Fruit fly (Drosophila melanogaster): ENCODE results near the gene Arfrp1.

The Arfrp1 gene

DNA sequence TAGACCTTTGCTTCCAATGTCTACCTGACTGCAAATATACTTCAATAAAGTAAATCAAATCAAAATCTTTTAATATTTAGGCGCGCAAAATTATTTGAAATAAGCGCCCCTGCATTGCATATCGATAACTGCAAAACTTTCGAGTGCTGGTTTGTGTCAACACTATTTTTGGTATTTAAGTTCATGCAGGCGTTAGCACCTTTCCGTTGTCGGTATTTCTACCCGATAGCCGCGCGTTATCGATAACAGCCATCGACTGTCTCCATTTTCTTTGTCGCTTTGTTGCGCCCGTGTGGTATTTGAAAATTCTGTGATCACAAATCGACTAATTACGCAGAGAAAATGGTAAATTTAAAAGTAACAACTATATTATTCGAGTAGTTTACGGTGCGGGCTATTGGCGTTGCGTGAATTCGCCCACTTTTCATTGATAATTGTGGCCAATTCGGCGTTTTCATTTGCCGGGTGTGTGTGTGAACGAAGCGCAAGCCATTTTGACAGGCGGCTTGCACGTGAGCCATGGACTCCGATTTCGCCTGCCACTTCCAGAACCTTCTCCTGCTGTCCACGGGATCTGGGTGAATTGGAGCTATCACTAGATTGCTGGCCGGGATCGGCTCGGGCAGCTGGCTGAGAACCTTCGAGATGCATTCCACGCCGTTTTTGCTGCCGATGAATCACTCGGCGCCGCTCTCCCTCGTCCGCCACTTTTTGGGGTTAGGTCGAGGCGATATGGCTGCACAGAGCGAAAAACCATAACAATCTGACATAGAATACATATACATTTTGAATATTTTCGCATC lies 17.4 kb upstream of the Arfrp1 start, which contains the start of gene CCT2 (continued):
- no peak for TF ChIP-seq BtbVII (GFP tag; optimal IDR thresholded peaks at IDR 0.05)
- no peak for TF ChIP-seq dimm (GFP tag; IDR thresholded peaks at IDR 0.05)
- TF ChIP-seq CG12744 (GFP tag; optimal IDR thresholded peaks at IDR 0.05), result no peak
- TF ChIP-seq C15 (GFP tag; IDR thresholded peaks at IDR 0.05), result no peak
- no peak for TF ChIP-seq CG1832 (GFP tag; optimal IDR thresholded peaks at IDR 0.05)
- peak; percentile 66 for TF ChIP-seq vnd (GFP tag; IDR thresholded peaks at IDR 0.05; ENCODE audit: partially characterized antibody)
- no peak for TF ChIP-seq CG18599 (GFP tag; optimal IDR thresholded peaks at IDR 0.05)
- no peak for TF ChIP-seq crp (GFP tag; optimal IDR thresholded peaks at IDR 0.05)
- no peak for TF ChIP-seq gce (GFP tag; IDR thresholded peaks at IDR 0.05)
- no peak for TF ChIP-seq CG4360 (GFP tag; IDR thresholded peaks at IDR 0.05)
- no peak for TF ChIP-seq CG17328 (GFP tag; IDR thresholded peaks at IDR 0.05)
- no peak for TF ChIP-seq jing (GFP tag; optimal IDR thresholded peaks at IDR 0.05)
- no peak for TF ChIP-seq cwo (GFP tag; optimal IDR thresholded peaks at IDR 0.05)
- TF ChIP-seq chinmo (GFP tag; IDR thresholded peaks at IDR 0.05; ENCODE audit: partially characterized antibody), result peak; percentile 62; the same call in 1 of the 4 replicates
- TF ChIP-seq stc (GFP tag; IDR thresholded peaks at IDR 0.05), result no peak
- no peak for TF ChIP-seq sens-2 (GFP tag; IDR thresholded peaks at IDR 0.05)
- TF ChIP-seq ttk (GFP tag; IDR thresholded peaks at IDR 0.05), result no peak
- TF ChIP-seq danr (GFP tag; IDR thresholded peaks at IDR 0.05), result no peak
- TF ChIP-seq CG34224 (GFP tag; IDR thresholded peaks at IDR 0.05; ENCODE audit: partially characterized antibody), result peak; percentile 51; the same call in 1 of the 3 replicates
- peak; percentile 0 for TF ChIP-seq CTCF (GFP tag; optimal IDR thresholded peaks at IDR 0.05)
- TF ChIP-seq Eip74EF (GFP tag; optimal IDR thresholded peaks at IDR 0.05), result no peak
- TF ChIP-seq nerfin-2 (GFP tag; IDR thresholded peaks at IDR 0.05; ENCODE audit: partially characterized antibody), result no peak
- no peak for TF ChIP-seq Usf (GFP tag; optimal IDR thresholded peaks at IDR 0.05)
- TF ChIP-seq bsh (GFP tag; optimal IDR thresholded peaks at IDR 0.05), result no peak
- no peak for TF ChIP-seq mam (GFP tag; optimal IDR thresholded peaks at IDR 0.05)
- TF ChIP-seq cato (GFP tag; optimal IDR thresholded peaks at IDR 0.05; ENCODE audit: borderline replicate concordance), result no peak
- no peak for TF ChIP-seq disco-r (GFP tag; optimal IDR thresholded peaks at IDR 0.05)
- TF ChIP-seq fd102C (GFP tag; optimal IDR thresholded peaks at IDR 0.05), result no peak
- TF ChIP-seq pita (GFP tag; optimal IDR thresholded peaks at IDR 0.05), result peak; percentile 50
- TF ChIP-seq trh (GFP tag; optimal IDR thresholded peaks at IDR 0.05), result no peak
- no peak for TF ChIP-seq CG10654 (GFP tag; optimal IDR thresholded peaks at IDR 0.05)
- no peak for TF ChIP-seq ranshi (GFP tag; IDR thresholded peaks at IDR 0.05)
- TF ChIP-seq pho (GFP tag; optimal IDR thresholded peaks at IDR 0.05), result no peak
- peak; percentile 97 for TF ChIP-seq Dref (GFP tag; IDR thresholded peaks at IDR 0.05)
- TF ChIP-seq Gug (GFP tag; IDR thresholded peaks at IDR 0.05), result no peak
- TF ChIP-seq CG31388 (GFP tag; optimal IDR thresholded peaks at IDR 0.05), result no peak
- no peak for TF ChIP-seq CG7745 (tag; optimal IDR thresholded peaks at IDR 0.05)
- no peak for TF ChIP-seq CG18619 (GFP tag; optimal IDR thresholded peaks at IDR 0.05)
- TF ChIP-seq Nf-YC (tag; optimal IDR thresholded peaks at IDR 0.05), result no peak
- no peak for TF ChIP-seq CG11723 (GFP tag; optimal IDR thresholded peaks at IDR 0.05)
- TF ChIP-seq bcd (GFP tag; optimal IDR thresholded peaks at IDR 0.05), result no peak
- TF ChIP-seq Hand (GFP tag; optimal IDR thresholded peaks at IDR 0.05), result peak; percentile 3
- no peak for TF ChIP-seq Sox102F (GFP tag; optimal IDR thresholded peaks at IDR 0.05)
- no peak for TF ChIP-seq Pdp1 (GFP tag; optimal IDR thresholded peaks at IDR 0.05)
- no peak for TF ChIP-seq HLHmδ (GFP tag; optimal IDR thresholded peaks at IDR 0.05)
- TF ChIP-seq CG8478 (optimal IDR thresholded peaks at IDR 0.05), result no peak
- TF ChIP-seq ATbp (GFP tag; optimal IDR thresholded peaks at IDR 0.05), result no peak
- no peak for TF ChIP-seq fd3F (GFP tag; optimal IDR thresholded peaks at IDR 0.05)
- no peak for TF ChIP-seq Hr78 (GFP tag; optimal IDR thresholded peaks at IDR 0.05)

Measured in whole organism, embryonic.